Worm (Caenorhabditis elegans) whole organism, young adult: ENCODE data around the gene fkb-3.

Experiments used
- B0019.2 ChIP-seq: fragments of 200-800 bp; sonication (Bioruptor generic); conservative IDR thresholded peaks from 2 replicates; pipeline ENCODE4 v1.3.6; 2022; ENCODE audit warnings: missing genetic modification reagents, missing genetic modification characterization, missing compliant biosample characterization
- B0336.3 ChIP-seq: fragments of 200-800 bp; sonication (Bioruptor generic); IDR thresholded peaks from 2 replicates; pipeline ENCODE4 v1.3.6; 2022; ENCODE audit warnings: missing genetic modification characterization, missing compliant biosample characterization
- F10E7.11 ChIP-seq: sonication (generic microtip); optimal IDR thresholded peaks from 2 replicates; lab custom pipeline; 2017; ENCODE audit warnings: mild to moderate bottlenecking, missing genetic modification characterization, moderate library complexity, missing compliant biosample characterization
- F33H1.4 ChIP-seq: fragments of 200-800 bp; sonication (Bioruptor generic); IDR thresholded peaks from 2 replicates; pipeline ENCODE4 v1.3.6; 2022; ENCODE audit warnings: missing genetic modification reagents, missing genetic modification characterization, missing compliant biosample characterization
- T26A5.8 ChIP-seq: sonication (generic microtip); optimal IDR thresholded peaks from 2 replicates; lab custom pipeline; 2016; ENCODE audit warnings: missing genetic modification characterization, missing compliant biosample characterization
- Y56A3A.18 ChIP-seq: fragments of 200-800 bp; sonication (Bioruptor generic); IDR thresholded peaks from 2 replicates; pipeline ENCODE4 v1.3.6; 2022; ENCODE audit warnings: missing genetic modification reagents, missing genetic modification characterization, missing compliant biosample characterization
- aptf-2 ChIP-seq: fragments of 200-800 bp; sonication (Bioruptor generic); conservative IDR thresholded peaks from 2 replicates; pipeline ENCODE4 v1.3.6; 2022; ENCODE audit warnings: missing genetic modification reagents, missing genetic modification characterization, missing compliant biosample characterization
- atf-7 ChIP-seq: sonication (generic microtip); optimal IDR thresholded peaks from 2 replicates; lab custom pipeline; 2017; ENCODE audit warnings: mild to moderate bottlenecking, missing genetic modification characterization, missing compliant biosample characterization
- attf-5 ChIP-seq: fragments of 200-800 bp; sonication (Bioruptor generic); optimal IDR thresholded peaks from 2 replicates; lab custom pipeline; 2018; ENCODE audit warnings: mild to moderate bottlenecking, missing genetic modification characterization, missing compliant biosample characterization
- ceh-27 ChIP-seq: fragments of 200-800 bp; sonication (Bioruptor generic); optimal IDR thresholded peaks from 2 replicates; lab custom pipeline; 2018; ENCODE audit warnings: mild to moderate bottlenecking, missing genetic modification characterization, moderate library complexity, missing compliant biosample characterization
- chd-7 ChIP-seq: sonication (generic microtip); optimal IDR thresholded peaks from 2 replicates; lab custom pipeline; 2016; ENCODE audit warnings: mild to moderate bottlenecking, missing genetic modification characterization, moderate library complexity, missing compliant biosample characterization
- dox-1 ChIP-seq: fragments of 200-800 bp; sonication (Bioruptor generic); IDR thresholded peaks from 2 replicates; pipeline ENCODE4 v1.3.6; 2022; ENCODE audit warnings: missing genetic modification reagents, missing genetic modification characterization, missing compliant biosample characterization
- dpl-1 ChIP-seq: fragments of 150-350 bp; optimal IDR thresholded peaks from 2 replicates; lab custom pipeline; 2014; ENCODE audit warnings: missing biosample characterization, missing genetic modification reagents, missing genetic modification characterization
- egl-44 ChIP-seq: fragments of 200-800 bp; sonication (Bioruptor generic); IDR thresholded peaks from 2 replicates; pipeline ENCODE4 v1.3.6; 2022; ENCODE audit warnings: missing genetic modification reagents, missing genetic modification characterization, missing compliant biosample characterization
- egrh-3 ChIP-seq: fragments of 200-800 bp; sonication (Bioruptor generic); IDR thresholded peaks from 2 replicates; pipeline ENCODE4 v1.3.6; 2022; ENCODE audit warnings: missing genetic modification reagents, missing genetic modification characterization, missing compliant biosample characterization
- fkh-3 ChIP-seq: sonication (generic microtip); optimal IDR thresholded peaks from 2 replicates; lab custom pipeline; 2016; ENCODE audit warnings: mild to moderate bottlenecking, missing genetic modification characterization, missing compliant biosample characterization
- gei-17 ChIP-seq: fragments of 200-800 bp; sonication (Bioruptor generic); optimal IDR thresholded peaks from 2 replicates; lab custom pipeline; 2018; ENCODE audit warnings: mild to moderate bottlenecking, missing genetic modification characterization, missing compliant biosample characterization
- hlh-26 ChIP-seq: fragments of 200-800 bp; sonication (Bioruptor generic); conservative IDR thresholded peaks from 2 replicates; pipeline ENCODE4 v1.3.6; 2022; ENCODE audit warnings: missing genetic modification reagents, missing genetic modification characterization, missing compliant biosample characterization
- hmg-20 ChIP-seq: fragments of 200-800 bp; sonication (Bioruptor generic); IDR thresholded peaks from 2 replicates; pipeline ENCODE4 v1.3.6; 2022; ENCODE audit warnings: missing genetic modification reagents, missing genetic modification characterization, missing compliant biosample characterization
- lag-1 ChIP-seq: fragments of 200-800 bp; sonication (Bioruptor generic); IDR thresholded peaks from 2 replicates; pipeline ENCODE4 v1.3.6; 2022; ENCODE audit warnings: missing genetic modification reagents, missing genetic modification characterization, missing compliant biosample characterization
- lin-35 ChIP-seq, 3 experiments: fragments of 150-350 bp in 2 of 3; sonication (generic microtip) in 1 of 3; optimal IDR thresholded peaks; 2 replicates each; lab custom pipeline; 2014 to 2018; ENCODE audit warnings: missing biosample characterization in 3 of 3, missing genetic modification characterization in 3 of 3, missing genetic modification reagents in 3 of 3
- lsl-1 ChIP-seq: fragments of 200-800 bp; sonication (Bioruptor generic); optimal IDR thresholded peaks from 2 replicates; lab custom pipeline; 2018; ENCODE audit warnings: mild to moderate bottlenecking, missing genetic modification characterization, moderate library complexity, missing compliant biosample characterization
- madf-10 ChIP-seq: sonication (generic microtip); optimal IDR thresholded peaks from 2 replicates; lab custom pipeline; 2016; ENCODE audit warnings: mild to moderate bottlenecking, missing genetic modification characterization, missing compliant biosample characterization
- madf-3 ChIP-seq: fragments of 200-800 bp; sonication (Bioruptor generic); IDR thresholded peaks from 2 replicates; pipeline ENCODE4 v1.3.6; 2022; ENCODE audit warnings: missing genetic modification reagents, missing genetic modification characterization, missing compliant biosample characterization
- madf-6 ChIP-seq: fragments of 200-800 bp; sonication (Bioruptor generic); IDR thresholded peaks from 2 replicates; pipeline ENCODE4 v1.3.6; 2022; ENCODE audit warnings: missing genetic modification reagents, missing genetic modification characterization, missing compliant biosample characterization
- madf-8 ChIP-seq: fragments of 200-800 bp; sonication (Bioruptor generic); conservative IDR thresholded peaks from 2 replicates; pipeline ENCODE4 v1.3.6; 2022; ENCODE audit warnings: missing genetic modification reagents, missing genetic modification characterization, missing compliant biosample characterization
- mel-28 ChIP-seq: sonication (generic microtip); optimal IDR thresholded peaks from 2 replicates; lab custom pipeline; 2016; ENCODE audit warnings: borderline replicate concordance, mild to moderate bottlenecking, missing genetic modification characterization, missing compliant biosample characterization
- nfya-2 ChIP-seq: fragments of 200-800 bp; sonication (Bioruptor generic); IDR thresholded peaks from 2 replicates; pipeline ENCODE4 v1.3.6; 2022; ENCODE audit warnings: missing genetic modification reagents, missing genetic modification characterization, missing compliant biosample characterization
- pbrm-1 ChIP-seq: fragments of 200-800 bp; sonication (Bioruptor generic); IDR thresholded peaks from 2 replicates; pipeline ENCODE4 v1.3.6; 2022; ENCODE audit warnings: missing genetic modification reagents, missing genetic modification characterization, missing compliant biosample characterization
- rpc-1 ChIP-seq, 2 experiments: fragments of 150-350 bp in 1 of 2; sonication (generic microtip) in 1 of 2; optimal IDR thresholded peaks; 2 replicates each; lab custom pipeline; 2014 to 2018; ENCODE audit warnings: missing biosample characterization in 1 of 2, missing genetic modification characterization in 1 of 2, missing genetic modification reagents in 1 of 2, missing genotype in 1 of 2
- sdz-38 ChIP-seq: sonication (generic microtip); optimal IDR thresholded peaks from 2 replicates; lab custom pipeline; 2016; ENCODE audit warnings: missing genotype, missing genetic modification characterization, missing compliant biosample characterization
- sea-2 ChIP-seq: fragments of 200-800 bp; sonication (Bioruptor generic); IDR thresholded peaks from 2 replicates; pipeline ENCODE4 v1.3.6; 2022; ENCODE audit warnings: missing genetic modification characterization, missing compliant biosample characterization
- snpc-3.4 ChIP-seq: sonication (generic microtip); optimal IDR thresholded peaks from 2 replicates; lab custom pipeline; 2017; ENCODE audit warnings: missing genetic modification characterization, mild to moderate bottlenecking, missing compliant biosample characterization, antibody characterized with exemption, moderate library complexity, missing genotype, missing genetic modification reagents
- snpc-4 ChIP-seq, 5 experiments: fragments of 150-350 bp in 1 of 5; sonication (generic microtip) in 4 of 5; optimal IDR thresholded peaks; 2 replicates each; lab custom pipeline; 2014 to 2018; ENCODE audit warnings: missing genetic modification characterization in 5 of 5, missing biosample characterization in 3 of 5, antibody characterized with exemption in 2 of 5, mild to moderate bottlenecking in 2 of 5, missing compliant biosample characterization in 2 of 5, missing genotype in 2 of 5, moderate library complexity in 2 of 5, missing genetic modification reagents in 1 of 5
- somi-1 ChIP-seq: fragments of 200-800 bp; sonication (Bioruptor generic); optimal IDR thresholded peaks from 2 replicates; lab custom pipeline; 2018; ENCODE audit warnings: mild to moderate bottlenecking, missing genetic modification characterization, missing compliant biosample characterization
- sptf-2 ChIP-seq: fragments of 200-800 bp; sonication (Bioruptor generic); optimal IDR thresholded peaks from 2 replicates; lab custom pipeline; 2018; ENCODE audit warnings: mild to moderate bottlenecking, missing genetic modification characterization, missing compliant biosample characterization
- zfh-2 ChIP-seq: fragments of 200-800 bp; sonication (Bioruptor generic); conservative IDR thresholded peaks from 2 replicates; pipeline ENCODE4 v1.3.6; 2022; ENCODE audit warnings: missing genetic modification reagents, missing genetic modification characterization, missing compliant biosample characterization
- ztf-22 ChIP-seq: fragments of 200-800 bp; sonication (Bioruptor generic); optimal IDR thresholded peaks from 2 replicates; lab custom pipeline; 2018; ENCODE audit warnings: mild to moderate bottlenecking, missing genetic modification characterization, moderate library complexity, missing compliant biosample characterization
- ztf-28 ChIP-seq: fragments of 200-800 bp; sonication (Bioruptor generic); IDR thresholded peaks from 2 replicates; pipeline ENCODE4 v1.3.6; 2022; ENCODE audit warnings: missing genetic modification reagents, missing genetic modification characterization, missing compliant biosample characterization
- ztf-3 ChIP-seq: fragments of 200-800 bp; sonication (Bioruptor generic); optimal IDR thresholded peaks from 2 replicates; lab custom pipeline; 2018; ENCODE audit warnings: mild to moderate bottlenecking, missing genetic modification characterization, missing compliant biosample characterization
- ztf-6 ChIP-seq: fragments of 200-800 bp; sonication (Bioruptor generic); IDR thresholded peaks from 2 replicates; pipeline ENCODE4 v1.3.6; 2022; ENCODE audit warnings: missing genetic modification reagents, missing genetic modification characterization, missing compliant biosample characterization

The fkb-3 gene

DNA sequence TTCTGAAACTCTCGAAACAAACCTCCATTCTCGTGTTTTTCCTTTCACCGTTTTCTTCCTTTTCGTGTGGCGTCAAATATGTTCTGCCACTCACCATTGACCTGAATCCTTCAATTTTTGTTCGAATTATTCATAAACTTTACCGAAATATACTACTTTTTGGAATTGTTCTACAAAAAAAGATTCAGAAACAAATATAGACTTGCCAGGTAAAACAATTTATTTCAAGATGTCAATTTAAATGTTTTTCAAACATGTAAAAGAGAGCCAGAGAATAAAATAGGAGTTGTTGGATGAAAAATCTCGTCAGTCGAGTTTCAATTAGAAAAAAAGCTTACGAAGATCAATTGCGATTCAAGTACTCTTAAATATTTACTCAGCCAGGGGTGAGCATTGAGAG is 31.5 kb upstream of the fkb-3 start, which contains the start of gene F09G2.8:
F09G2.8 (minus strand) TSS at position 101 of the 400 bp plus-strand sequence.
- no peak for TF ChIP-seq T26A5.8 (tag; lab: Kevin White, UChicago)
- no peak for TF ChIP-seq madf-10 (tag; lab: Kevin White, UChicago)
- 0 out of 2 replicates have a peak, but pooled peaks have one; percentile 11 for TF ChIP-seq madf-6

ce11 chrV:7194818-7195217 is 30.2 kb upstream of the fkb-3 start:
- TF ChIP-seq sdz-38 (tag; lab: Kevin White, UChicago): no peak
- TF ChIP-seq F33H1.4 (GFP tag; lab: Robert Waterston, UW): no peak
- peak; percentile 66; the same call in 1 of the 2 replicates for TF ChIP-seq zfh-2 (GFP tag; lab: Robert Waterston, UW)
- TF ChIP-seq pbrm-1: 0 out of 2 replicates have a peak, but pooled peaks have one; percentile 11
- 0 out of 2 replicates have a peak, but pooled peaks have one; percentile 22 for TF ChIP-seq egrh-3 (GFP tag; lab: Robert Waterston, UW)
- TF ChIP-seq snpc-4 (GFP tag; optimal IDR thresholded peaks at IDR 0.05; lab: Kevin White, UChicago): no peak
- TF ChIP-seq snpc-4 (tag; optimal IDR thresholded peaks at IDR 0.05; lab: Kevin White, UChicago): no peak

ce11 chrV:7196037-7196436 is 29.0 kb upstream of the fkb-3 start, which contains the start of gene attf-2:
Gene attf-2, minus strand, starts transcription at chrV:7196137.
- TF ChIP-seq madf-3 (GFP tag; lab: Robert Waterston, UW): 0 out of 2 replicates have a peak, but pooled peaks have one; percentile 22
- TF ChIP-seq ztf-22 (GFP tag; lab: Kevin White, UChicago): no peak
- TF ChIP-seq B0336.3 (GFP tag; lab: Robert Waterston, UW): no peak
- TF ChIP-seq atf-7 (tag; lab: Kevin White, UChicago): no peak

ce11 chrV:7196498-7196966 is 28.5 kb upstream of the fkb-3 start, which contains the start of gene F09G2.2:
Gene F09G2.2, plus strand, starts transcription at chrV:7196916.
- TF ChIP-seq chd-7 (tag; lab: Kevin White, UChicago) (peak; percentile 33), fkh-3 (tag; lab: Kevin White, UChicago) (no peak), mel-28 (tag; lab: Kevin White, UChicago) (no peak), ztf-3 (GFP tag; lab: Kevin White, UChicago) (no peak), gei-17 (GFP tag; lab: Kevin White, UChicago) (peak; percentile 42), attf-5 (GFP tag; lab: Kevin White, UChicago) (peak; percentile 96), madf-6 (peak; percentile 95), dox-1 (GFP tag; lab: Robert Waterston, UW) (peak; percentile 96), madf-8 (GFP tag; lab: Robert Waterston, UW) (peak; percentile 82), F10E7.11 (tag; lab: Kevin White, UChicago) (no peak), ztf-28 (GFP tag; lab: Robert Waterston, UW) (0 out of 2 replicates have a peak, but pooled peaks have one; percentile 6), ztf-6 (GFP tag; lab: Robert Waterston, UW) (no peak), ceh-27 (GFP tag; lab: Kevin White, UChicago) (peak; percentile 88), sea-2 (GFP tag; lab: Robert Waterston, UW) (no peak), egl-44 (GFP tag; lab: Robert Waterston, UW) (peak; percentile 52; the same call in 1 of the 2 replicates), somi-1 (GFP tag; lab: Kevin White, UChicago) (peak; percentile 44), lsl-1 (GFP tag; lab: Kevin White, UChicago) (peak; percentile 80), lag-1 (no peak), snpc-3.4 (tag; lab: Kevin White, UChicago) (peak; percentile 88), hlh-26 (no peak), nfya-2 (no peak), B0019.2 (GFP tag; lab: Robert Waterston, UW) (0 out of 2 replicates have a peak, but pooled peaks have one; percentile 53), Y56A3A.18 (GFP tag; lab: Robert Waterston, UW) (no peak), hmg-20 (GFP tag; lab: Robert Waterston, UW) (0 out of 2 replicates have a peak, but pooled peaks have one; percentile 48), aptf-2 (GFP tag; lab: Robert Waterston, UW) (no peak), dpl-1 (GFP tag; lab: Kevin White, UChicago) (peak; percentile 90), T26A5.8 (tag; lab: Kevin White, UChicago) (no peak), lin-35 (GFP tag; optimal IDR thresholded peaks at IDR 0.05; lab: Kevin White, UChicago) (peak; percentile 3 to 93 (median 10)), egrh-3 (GFP tag; lab: Robert Waterston, UW) (peak; percentile 58), rpc-1 (optimal IDR thresholded peaks at IDR 0.05; lab: Kevin White, UChicago) (no peak), rpc-1 (tag; optimal IDR thresholded peaks at IDR 0.05; lab: Kevin White, UChicago) (no peak), sptf-2 (no peak)
